Fruit fly (Drosophila melanogaster): ENCODE data around the gene CG13843.

DNA sequence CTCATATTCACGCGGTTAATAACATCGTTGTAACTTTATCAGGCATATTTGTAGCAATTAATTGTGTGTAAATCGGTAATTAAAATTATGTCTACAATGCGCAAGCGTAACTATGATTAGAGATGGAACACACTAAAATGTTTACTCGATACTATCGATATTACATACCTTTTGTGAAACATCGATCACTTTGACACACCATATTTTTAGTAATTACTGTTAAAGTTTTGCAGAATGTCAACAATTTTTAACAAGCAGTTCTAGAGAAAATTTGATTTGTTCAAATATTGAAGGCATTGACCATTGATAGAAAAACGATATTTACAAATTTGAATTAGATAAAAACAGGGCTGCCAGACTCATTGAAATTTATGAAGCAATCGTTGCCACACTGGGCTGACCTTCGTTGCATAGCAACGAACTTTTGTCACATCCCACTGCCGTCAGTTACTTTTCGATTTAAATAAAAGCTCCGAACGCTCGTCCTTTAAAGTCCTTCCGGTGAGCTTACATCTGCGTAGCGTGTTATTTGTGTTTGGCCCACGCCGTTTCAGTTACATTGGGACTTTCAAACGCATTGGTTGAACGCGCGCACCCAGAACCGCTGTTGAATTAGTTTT, 30.1 kb downstream of the CG13843 start, which contains the start of the genes loco and wake:
- TF ChIP-seq tj (GFP tag; optimal IDR thresholded peaks at IDR 0.05) (no peak), CG7045 (GFP tag; optimal IDR thresholded peaks at IDR 0.05) (no peak), Mnt (GFP tag; optimal IDR thresholded peaks at IDR 0.05) (no peak), Hr96 (GFP tag; optimal IDR thresholded peaks at IDR 0.05) (no peak), CG33017 (tag; optimal IDR thresholded peaks at IDR 0.05) (no peak), bab1 (GFP tag; optimal IDR thresholded peaks at IDR 0.05) (no peak), CG11617 (GFP tag; optimal IDR thresholded peaks at IDR 0.05) (no peak), pad (GFP tag; optimal IDR thresholded peaks at IDR 0.05) (no peak), CG12768 (GFP tag; optimal IDR thresholded peaks at IDR 0.05) (no peak)
